Worm (Caenorhabditis elegans) whole organism, L4 larva: ENCODE data around the gene pha-1.

Experiments
- D1046.2 ChIP-seq: fragments of 200-800 bp; sonication (Bioruptor generic); IDR thresholded peaks from 2 replicates; pipeline ENCODE4 v1.3.6; 2022; ENCODE audit warnings: missing genetic modification characterization, missing compliant biosample characterization
- F44E2.7 ChIP-seq: fragments of 200-800 bp; sonication (Bioruptor generic); IDR thresholded peaks from 2 replicates; pipeline ENCODE4 v2.1.2; 2022; ENCODE audit warnings: missing genetic modification characterization, missing compliant biosample characterization
- T26A8.4 ChIP-seq: fragments of 200-800 bp; sonication (Bioruptor generic); IDR thresholded peaks from 2 replicates; pipeline ENCODE4 v1.3.6; 2022; ENCODE audit warnings: missing genetic modification characterization, missing compliant biosample characterization
- Y105C5A.15 ChIP-seq: fragments of 200-800 bp; sonication (Bioruptor generic); IDR thresholded peaks from 2 replicates; pipeline ENCODE4 v1.3.6; 2022; ENCODE audit warnings: missing genetic modification characterization, missing compliant biosample characterization
- Y48G9A.11 ChIP-seq: fragments of 200-800 bp; sonication (Bioruptor generic); IDR thresholded peaks from 2 replicates; pipeline ENCODE4 v1.3.6; 2022; ENCODE audit warnings: missing genetic modification reagents, missing genetic modification characterization, missing compliant biosample characterization
- Y5F2A.4 ChIP-seq: fragments of 200-800 bp; sonication (Bioruptor generic); optimal IDR thresholded peaks from 2 replicates; lab custom pipeline; 2018; ENCODE audit warnings: mild to moderate bottlenecking, missing genetic modification characterization, missing compliant biosample characterization
- aha-1 ChIP-seq: fragments of 150-350 bp; peaks from one replicate; lab custom pipeline; 2014; ENCODE audit warnings: missing biosample characterization, missing genetic modification characterization
- aly-2 ChIP-seq: sonication (generic microtip); optimal IDR thresholded peaks from 2 replicates; lab custom pipeline; 2018; ENCODE audit warnings: missing biosample characterization, missing genetic modification characterization
- ama-1 ChIP-seq: fragments of 150-350 bp; optimal IDR thresholded peaks from 2 replicates; lab custom pipeline; 2014; ENCODE audit warnings: inconsistent platforms, mixed read lengths
- arid-1 ChIP-seq: fragments of 200-800 bp; sonication (Bioruptor generic); conservative IDR thresholded peaks from 2 replicates; pipeline ENCODE4 v1.3.6; 2022; ENCODE audit warnings: missing genetic modification reagents, missing genetic modification characterization, missing compliant biosample characterization
- attf-4 ChIP-seq: sonication (generic microtip); optimal IDR thresholded peaks from 3 replicates; lab custom pipeline; 2017; ENCODE audit warnings: missing biosample characterization, missing genetic modification characterization
- ceh-28 ChIP-seq: fragments of 150-350 bp; optimal IDR thresholded peaks from 2 replicates; lab custom pipeline; 2014; ENCODE audit warnings: missing biosample characterization, missing genetic modification reagents, missing genetic modification characterization
- ceh-44 ChIP-seq: fragments of 200-800 bp; sonication (Bioruptor generic); IDR thresholded peaks from 2 replicates; pipeline ENCODE4 v1.3.6; 2022; ENCODE audit warnings: missing genetic modification reagents, missing genetic modification characterization, missing compliant biosample characterization
- ceh-62 ChIP-seq: sonication (generic microtip); optimal IDR thresholded peaks from 2 replicates; lab custom pipeline; 2017; ENCODE audit warnings: missing biosample characterization, missing genetic modification characterization
- cey-2 ChIP-seq: sonication (generic microtip); optimal IDR thresholded peaks from 3 replicates; lab custom pipeline; 2017; ENCODE audit warnings: missing genetic modification characterization, mild to moderate bottlenecking, missing compliant biosample characterization, antibody characterized with exemption, borderline replicate concordance; ENCODE audit not compliant: insufficient read depth
- daf-12 ChIP-seq: fragments of 150-350 bp; optimal IDR thresholded peaks from 2 replicates; lab custom pipeline; 2014; ENCODE audit warnings: missing biosample characterization, missing genetic modification reagents, missing genetic modification characterization
- daf-19 ChIP-seq: fragments of 200-800 bp; sonication (Bioruptor generic); conservative IDR thresholded peaks from 2 replicates; pipeline ENCODE4 v1.3.6; 2022; ENCODE audit warnings: missing genetic modification characterization, missing compliant biosample characterization
- egl-27 ChIP-seq: sonication (generic microtip); optimal IDR thresholded peaks from 3 replicates; lab custom pipeline; 2017; ENCODE audit warnings: missing biosample characterization, missing genetic modification reagents, missing genetic modification characterization
- egl-43 ChIP-seq: fragments of 200-800 bp; sonication (Bioruptor generic); IDR thresholded peaks from 2 replicates; pipeline ENCODE4 v1.3.6; 2022; ENCODE audit warnings: missing genetic modification reagents, missing genetic modification characterization, missing compliant biosample characterization
- fkh-10 ChIP-seq: fragments of 150-350 bp; optimal IDR thresholded peaks from 2 replicates; lab custom pipeline; 2014; ENCODE audit warnings: missing biosample characterization, missing genetic modification reagents, missing genetic modification characterization
- jun-1 ChIP-seq: fragments of 150-350 bp; optimal IDR thresholded peaks from 2 replicates; lab custom pipeline; 2014; ENCODE audit warnings: missing biosample characterization, missing genetic modification reagents, missing genetic modification characterization
- lim-7 ChIP-seq: fragments of 200-800 bp; sonication (Bioruptor generic); IDR thresholded peaks from 2 replicates; pipeline ENCODE4 v1.3.6; 2022; ENCODE audit warnings: missing genetic modification characterization, missing compliant biosample characterization
- lin-15B ChIP-seq: fragments of 150-350 bp; sonication (generic microtip); optimal IDR thresholded peaks from 3 replicates; lab custom pipeline; 2014; ENCODE audit warnings: missing biosample characterization, missing genetic modification characterization
- lsy-2 ChIP-seq, 2 experiments: fragments of 150-350 bp in 1 of 2; sonication (generic microtip) in 1 of 2; optimal IDR thresholded peaks; 2 replicates each; lab custom pipeline; 2014 to 2017; ENCODE audit warnings: missing biosample characterization in 2 of 2, missing genetic modification characterization in 2 of 2
- mdt-29 ChIP-seq: fragments of 200-800 bp; sonication (Bioruptor generic); IDR thresholded peaks from 2 replicates; pipeline ENCODE4 v1.3.6; 2022; ENCODE audit warnings: missing genetic modification reagents, missing genetic modification characterization, missing compliant biosample characterization
- mep-1 ChIP-seq: fragments of 150-350 bp; sonication (generic microtip); optimal IDR thresholded peaks from 3 replicates; lab custom pipeline; 2014; ENCODE audit warnings: missing biosample characterization, missing genetic modification characterization
- mes-2 ChIP-seq: sonication (generic microtip); optimal IDR thresholded peaks from 2 replicates; lab custom pipeline; 2016; ENCODE audit warnings: missing genotype, mild to moderate bottlenecking, missing genetic modification characterization, missing compliant biosample characterization; ENCODE audit not compliant: poor library complexity, severe bottlenecking
- mxl-2 ChIP-seq: fragments of 200-800 bp; sonication (Bioruptor generic); conservative IDR thresholded peaks from 2 replicates; pipeline ENCODE4 v1.3.6; 2022; ENCODE audit warnings: missing genetic modification reagents, missing genetic modification characterization, missing compliant biosample characterization
- nhr-11 ChIP-seq: fragments of 150-350 bp; optimal IDR thresholded peaks from 2 replicates; lab custom pipeline; 2014; ENCODE audit warnings: missing biosample characterization, missing genetic modification characterization
- nhr-237 ChIP-seq: sonication (generic microtip); optimal IDR thresholded peaks from 2 replicates; lab custom pipeline; 2017; ENCODE audit warnings: missing biosample characterization, missing genetic modification characterization
- nhr-41 ChIP-seq: fragments of 200-800 bp; sonication (Bioruptor generic); IDR thresholded peaks from 2 replicates; pipeline ENCODE4 v1.3.6; 2022; ENCODE audit warnings: missing genetic modification reagents, missing genetic modification characterization, missing compliant biosample characterization
- nhr-77 ChIP-seq: fragments of 150-350 bp; optimal IDR thresholded peaks from 2 replicates; lab custom pipeline; 2014; ENCODE audit warnings: missing biosample characterization, missing genetic modification characterization
- pha-4 ChIP-seq, 2 experiments: fragments of 150-350 bp in 1 of 2; fragments of 200-800 bp in 1 of 2; sonication (Bioruptor generic) in 1 of 2; IDR thresholded peaks in 1 of 2; optimal IDR thresholded peaks in 1 of 2; 2 replicates each; pipeline versions ENCODE4 v1.3.6 to Lab custom; 2014 to 2022; ENCODE audit warnings: missing genetic modification characterization in 2 of 2, missing genetic modification reagents in 2 of 2, missing biosample characterization in 1 of 2, missing compliant biosample characterization in 1 of 2
- sdz-12 ChIP-seq: fragments of 200-800 bp; sonication (Bioruptor generic); optimal IDR thresholded peaks from 2 replicates; lab custom pipeline; 2018; ENCODE audit warnings: mild to moderate bottlenecking, missing genetic modification characterization, missing compliant biosample characterization
- set-16 ChIP-seq: fragments of 200-800 bp; sonication (Bioruptor generic); IDR thresholded peaks from 2 replicates; pipeline ENCODE4 v1.3.6; 2022; ENCODE audit warnings: missing genetic modification reagents, missing genetic modification characterization, missing compliant biosample characterization
- snpc-4 ChIP-seq: fragments of 150-350 bp; optimal IDR thresholded peaks from 2 replicates; lab custom pipeline; 2014; ENCODE audit warnings: missing biosample characterization, missing genetic modification characterization
- tra-1 ChIP-seq: fragments of 200-800 bp; sonication (Bioruptor generic); IDR thresholded peaks from 2 replicates; pipeline ENCODE4 v1.3.6; 2022; ENCODE audit warnings: missing genetic modification reagents, missing genetic modification characterization, missing compliant biosample characterization
- unc-62 ChIP-seq, 3 experiments: fragments of 150-350 bp in 1 of 3; sonication (generic microtip); optimal IDR thresholded peaks in 2 of 3; peaks in 1 of 3; 1 replicate in 1 of 3; 2 replicates in 2 of 3; lab custom pipeline; 2014 to 2017; ENCODE audit warnings: missing biosample characterization in 3 of 3, missing genetic modification characterization in 3 of 3, missing genetic modification reagents in 3 of 3, missing genotype in 1 of 3
- vab-7 ChIP-seq: fragments of 200-800 bp; sonication (Bioruptor generic); IDR thresholded peaks from 2 replicates; pipeline ENCODE4 v1.3.6; 2022; ENCODE audit warnings: missing genetic modification reagents, missing genetic modification characterization, missing compliant biosample characterization
- zag-1 ChIP-seq: fragments of 150-350 bp; optimal IDR thresholded peaks from 2 replicates; lab custom pipeline; 2014; ENCODE audit warnings: missing biosample characterization, missing genetic modification characterization
- zip-11 ChIP-seq: fragments of 200-800 bp; sonication (Bioruptor generic); IDR thresholded peaks from 2 replicates; pipeline ENCODE4 v1.3.6; 2022; ENCODE audit warnings: missing genetic modification characterization, missing compliant biosample characterization

Gene pha-1

ce11 chrIII:11172232-11172713, 40.7 kb downstream of the pha-1 start:
- TF ChIP-seq zag-1 (tag; lab: Kevin White, UChicago) (no peak), ceh-28 (tag; lab: Kevin White, UChicago) (peak; percentile 75)
- TF ChIP-seq, all 104 proteins: peak for 1

ce11 chrIII:11175642-11176217, 44.2 kb downstream of the pha-1 start:
- TF ChIP-seq ama-1 (no peak), jun-1 (no peak), set-16 (peak; percentile 81), mes-2 (tag; lab: Kevin White, UChicago) (no peak), nhr-11 (tag; lab: Kevin White, UChicago) (no peak), daf-12 (tag; lab: Kevin White, UChicago) (no peak), daf-19 (no peak), snpc-4 (tag; lab: Kevin White, UChicago) (no peak), nhr-237 (no peak), nhr-41 (GFP tag; lab: Robert Waterston, UW) (no peak), lsy-2 (tag; optimal IDR thresholded peaks at IDR 0.05; lab: Kevin White, UChicago) (no peak), arid-1 (GFP tag; lab: Robert Waterston, UW) (no peak), aly-2 (tag; lab: Kevin White, UChicago) (no peak), egl-43 (GFP tag; lab: Robert Waterston, UW) (peak; percentile 13; the same call in 1 of the 2 replicates), aha-1 (tag; lab: Kevin White, UChicago) (peak; percentile 96), vab-7 (GFP tag; lab: Robert Waterston, UW) (0 out of 2 replicates have a peak, but pooled peaks have one; percentile 7), tra-1 (0 out of 2 replicates have a peak, but pooled peaks have one; percentile 10), sdz-12 (GFP tag; lab: Kevin White, UChicago) (peak; percentile 3), attf-4 (tag; lab: Kevin White, UChicago) (no peak), Y105C5A.15 (no peak), mep-1 (no peak), D1046.2 (GFP tag; lab: Robert Waterston, UW) (no peak), mdt-29 (GFP tag; lab: Robert Waterston, UW) (no peak), zip-11 (GFP tag; lab: Robert Waterston, UW) (no peak), F44E2.7 (GFP tag; lab: Robert Waterston, UW) (no peak), Y48G9A.11 (GFP tag; lab: Robert Waterston, UW) (no peak), Y5F2A.4 (GFP tag; lab: Kevin White, UChicago) (no peak), egl-27 (tag; lab: Kevin White, UChicago) (no peak), T26A8.4 (GFP tag; lab: Robert Waterston, UW) (no peak), mxl-2 (no peak), ceh-62 (tag; lab: Kevin White, UChicago) (no peak), nhr-77 (no peak), unc-62 (GFP tag; optimal IDR thresholded peaks at IDR 0.05 in 1 of 2; lab: Kevin White, UChicago) (peak in 1 of 2 experiments; percentile 58), unc-62 (tag; optimal IDR thresholded peaks at IDR 0.05; lab: Kevin White, UChicago) (no peak), cey-2 (tag; lab: Kevin White, UChicago) (no peak), ceh-44 (GFP tag; lab: Robert Waterston, UW) (no peak), ceh-28 (tag; lab: Kevin White, UChicago) (no peak), pha-4 (GFP tag; IDR thresholded peaks at IDR 0.05; lab: Robert Waterston, UW) (0 out of 2 replicates have a peak, but pooled peaks have one; percentile 17), pha-4 (tag; optimal IDR thresholded peaks at IDR 0.05; lab: Kevin White, UChicago) (no peak), fkh-10 (GFP tag; lab: Kevin White, UChicago) (no peak), lim-7 (GFP tag; lab: Robert Waterston, UW) (no peak), lin-15B (tag; lab: Kevin White, UChicago) (no peak)
